Worm (Caenorhabditis elegans) whole organism, L4 larva: ENCODE data around the gene srbc-38.

Experiments used
- aly-2 ChIP-seq: sonication (generic microtip); optimal IDR thresholded peaks from 2 replicates; lab custom pipeline; 2018; ENCODE audit warnings: missing biosample characterization, missing genetic modification characterization
- dve-1 ChIP-seq: sonication (generic microtip); optimal IDR thresholded peaks from 2 replicates; lab custom pipeline; 2017; ENCODE audit warnings: antibody characterized with exemption, mild to moderate bottlenecking, missing genetic modification characterization, missing compliant biosample characterization; ENCODE audit not compliant: insufficient read depth
- lin-38 ChIP-seq: fragments of 200-800 bp; sonication (Bioruptor generic); IDR thresholded peaks from 2 replicates; pipeline ENCODE4 v1.3.6; 2022; ENCODE audit warnings: missing genetic modification reagents, missing genetic modification characterization, missing compliant biosample characterization

- TF ChIP-seq aly-2 (tag; lab: Kevin White, UChicago): no peak
- TF ChIP-seq lin-38 (GFP tag; lab: Robert Waterston, UW): peak; percentile 42
- TF ChIP-seq dve-1 (tag; lab: Kevin White, UChicago): peak; percentile 97
These were observed 24.3 kb downstream of the srbc-38 start for ce11 chrV:731330-731729.
